Fruit fly (Drosophila melanogaster) whole organism, embryonic: ENCODE results near the gene CG32413.

Experiments
- CG10431 ChIP-seq: fragments of 200-800 bp; sonication (Bioruptor generic); optimal IDR thresholded peaks from 3 replicates; lab custom pipeline; 2018; ENCODE audit warnings: missing biosample characterization, mild to moderate bottlenecking, missing genetic modification characterization
- CG11085 ChIP-seq: fragments of 200-800 bp; sonication (Bioruptor generic); IDR thresholded peaks from 2 replicates; pipeline ENCODE4 v1.3.6; 2022; ENCODE audit warnings: missing biosample characterization, missing genetic modification characterization
- CG11398 ChIP-seq: fragments of 200-800 bp; sonication (Bioruptor generic); optimal IDR thresholded peaks from 2 replicates; lab custom pipeline; 2016; ENCODE audit warnings: missing biosample characterization, missing genetic modification characterization
- CG12104 ChIP-seq: fragments of 200-800 bp; sonication (Bioruptor generic); optimal IDR thresholded peaks from 3 replicates; lab custom pipeline; 2016; ENCODE audit warnings: missing biosample characterization, missing genetic modification characterization
- CG12236 ChIP-seq: fragments of 200-800 bp; sonication (Bioruptor generic); optimal IDR thresholded peaks from 2 replicates; lab custom pipeline; 2016; ENCODE audit warnings: missing biosample characterization, missing genetic modification characterization
- CG12769 ChIP-seq: fragments of 200-800 bp; sonication (Bioruptor generic); optimal IDR thresholded peaks from 2 replicates; lab custom pipeline; 2019; ENCODE audit warnings: missing biosample characterization, mild to moderate bottlenecking, missing genetic modification characterization, moderate library complexity
- CG13894 ChIP-seq: fragments of 200-800 bp; sonication (Bioruptor generic); optimal IDR thresholded peaks from 3 replicates; lab custom pipeline; 2018; ENCODE audit warnings: missing biosample characterization, mild to moderate bottlenecking, missing genetic modification characterization, moderate library complexity
- CG1529 ChIP-seq: fragments of 200-800 bp; sonication (Bioruptor generic); optimal IDR thresholded peaks from 3 replicates; lab custom pipeline; 2018; ENCODE audit warnings: missing biosample characterization, missing genetic modification characterization
- CG1603 ChIP-seq: fragments of 200-800 bp; sonication (Bioruptor generic); optimal IDR thresholded peaks from 2 replicates; lab custom pipeline; 2019; ENCODE audit warnings: missing biosample characterization, mild to moderate bottlenecking, missing genetic modification characterization, moderate library complexity
- CG3163 ChIP-seq: fragments of 200-800 bp; sonication (Bioruptor generic); optimal IDR thresholded peaks from 3 replicates; lab custom pipeline; 2016; ENCODE audit warnings: missing biosample characterization, missing genetic modification characterization
- CG32772 ChIP-seq: fragments of 200-800 bp; sonication (Bioruptor generic); IDR thresholded peaks from 2 replicates; pipeline ENCODE4 v1.3.6; 2022; ENCODE audit warnings: missing biosample characterization, missing genetic modification characterization
- CG3838 ChIP-seq: fragments of 200-800 bp; sonication (Bioruptor generic); optimal IDR thresholded peaks from 3 replicates; lab custom pipeline; 2016; ENCODE audit warnings: missing biosample characterization, missing genetic modification characterization
- CG5245 ChIP-seq: fragments of 200-800 bp; sonication (Bioruptor generic); optimal IDR thresholded peaks from 3 replicates; lab custom pipeline; 2016; ENCODE audit warnings: missing biosample characterization, missing genetic modification characterization
- CG8388 ChIP-seq: fragments of 200-800 bp; sonication (Bioruptor generic); optimal IDR thresholded peaks from 2 replicates; lab custom pipeline; 2019; ENCODE audit warnings: missing biosample characterization, mild to moderate bottlenecking, missing genetic modification characterization, moderate library complexity
- CG8944 ChIP-seq: fragments of 200-800 bp; sonication (Bioruptor generic); optimal IDR thresholded peaks from 3 replicates; lab custom pipeline; 2016; ENCODE audit warnings: missing biosample characterization, missing genetic modification characterization
- CG9727 ChIP-seq: fragments of 200-800 bp; sonication (Bioruptor generic); optimal IDR thresholded peaks from 3 replicates; lab custom pipeline; 2017; ENCODE audit warnings: missing biosample characterization, mild to moderate bottlenecking, missing genetic modification characterization
- Dfd ChIP-seq, 2 experiments: fragments of >200 bp; optimal IDR thresholded peaks; 2 replicates each; lab custom pipeline; 2017; ENCODE audit warnings: missing biosample characterization in 2 of 2, missing genetic modification characterization in 2 of 2
- Doc2 ChIP-seq: fragments of 200-800 bp; sonication (Bioruptor generic); IDR thresholded peaks from 2 replicates; pipeline ENCODE4 v1.3.6; 2022; ENCODE audit warnings: missing biosample characterization, missing genetic modification characterization
- Drgx ChIP-seq: fragments of 200-800 bp; sonication (Bioruptor generic); IDR thresholded peaks from 2 replicates; pipeline ENCODE4 v1.3.6; 2022; ENCODE audit warnings: missing biosample characterization, missing genetic modification characterization
- Gsc ChIP-seq: fragments of 200-800 bp; sonication (Bioruptor generic); IDR thresholded peaks from 2 replicates; pipeline ENCODE4 v1.3.6; 2022; ENCODE audit warnings: missing biosample characterization, missing genetic modification characterization
- HHEX ChIP-seq: fragments of 200-800 bp; sonication (Bioruptor generic); optimal IDR thresholded peaks from 3 replicates; lab custom pipeline; 2017; ENCODE audit warnings: missing biosample characterization, mild to moderate bottlenecking, missing genetic modification characterization, missing genetic modification reagents
- Kr ChIP-seq: fragments of 200-800 bp; sonication (Bioruptor generic); optimal IDR thresholded peaks from 2 replicates; lab custom pipeline; 2017; ENCODE audit warnings: missing biosample characterization, mild to moderate bottlenecking, missing genetic modification characterization
- Nf-YC ChIP-seq: fragments of 200-800 bp; optimal IDR thresholded peaks from 3 replicates; lab custom pipeline; 2019; ENCODE audit warnings: missing biosample characterization, mild to moderate bottlenecking, missing genetic modification characterization, moderate library complexity
- Sox100B ChIP-seq: fragments of 200-800 bp; sonication (Bioruptor generic); optimal IDR thresholded peaks from 3 replicates; lab custom pipeline; 2018; ENCODE audit warnings: missing biosample characterization, mild to moderate bottlenecking, missing genetic modification characterization
- Sox102F ChIP-seq: fragments of 200-800 bp; sonication (Bioruptor generic); optimal IDR thresholded peaks from 2 replicates; lab custom pipeline; 2018; ENCODE audit warnings: missing biosample characterization, mild to moderate bottlenecking, missing genetic modification characterization, moderate library complexity
- Xbp1 ChIP-seq: fragments of 200-800 bp; sonication (Bioruptor generic); optimal IDR thresholded peaks from 3 replicates; lab custom pipeline; 2016; ENCODE audit warnings: missing biosample characterization, mild to moderate bottlenecking, missing genetic modification characterization
- ac ChIP-seq: fragments of 200-800 bp; sonication (Bioruptor generic); optimal IDR thresholded peaks from 3 replicates; lab custom pipeline; 2017; ENCODE audit warnings: missing biosample characterization, mild to moderate bottlenecking, missing genetic modification characterization
- amos ChIP-seq: fragments of 200-800 bp; sonication (Bioruptor generic); IDR thresholded peaks from 2 replicates; pipeline ENCODE4 v1.3.6; 2022; ENCODE audit warnings: missing biosample characterization, missing genetic modification characterization; ENCODE audit not compliant: partially characterized antibody
- az2 ChIP-seq: fragments of 200-800 bp; sonication (Bioruptor generic); optimal IDR thresholded peaks from 3 replicates; lab custom pipeline; 2016; ENCODE audit warnings: missing biosample characterization, missing genetic modification characterization
- bsh ChIP-seq, 2 experiments: fragments of 200-800 bp; sonication (Bioruptor generic); optimal IDR thresholded peaks; 2 replicates each; lab custom pipeline; 2017 to 2018; ENCODE audit warnings: mild to moderate bottlenecking in 2 of 2, missing biosample characterization in 2 of 2, missing genetic modification characterization in 2 of 2, moderate library complexity in 1 of 2
- crol ChIP-seq: fragments of 200-800 bp; sonication (Bioruptor generic); IDR thresholded peaks from 2 replicates; pipeline ENCODE4 v1.3.6; 2022; ENCODE audit warnings: missing biosample characterization, missing genetic modification characterization
- disco-r ChIP-seq: fragments of 200-800 bp; sonication (Bioruptor generic); optimal IDR thresholded peaks from 2 replicates; lab custom pipeline; 2016; ENCODE audit warnings: missing biosample characterization, missing genetic modification characterization
- dmrt99B ChIP-seq: fragments of 200-800 bp; sonication (Bioruptor generic); optimal IDR thresholded peaks from 2 replicates; lab custom pipeline; 2018; ENCODE audit warnings: missing biosample characterization, mild to moderate bottlenecking, missing genetic modification characterization, moderate library complexity
- dpn ChIP-seq, 2 experiments: fragments of 200-800 bp; sonication (Bioruptor generic); optimal IDR thresholded peaks; 3 replicates each; lab custom pipeline; 2016; ENCODE audit warnings: missing biosample characterization in 2 of 2, missing genetic modification characterization in 2 of 2
- ftz-f1 ChIP-seq: fragments of 200-800 bp; sonication (Bioruptor generic); optimal IDR thresholded peaks from 2 replicates; lab custom pipeline; 2016; ENCODE audit warnings: missing biosample characterization, missing genetic modification characterization
- knrl ChIP-seq: fragments of 200-800 bp; sonication (Bioruptor generic); IDR thresholded peaks from 3 replicates; pipeline ENCODE4 v1.3.6; 2022; ENCODE audit warnings: missing biosample characterization, missing genetic modification characterization; ENCODE audit not compliant: partially characterized antibody
- lmd ChIP-seq: fragments of 200-800 bp; sonication (Bioruptor generic); IDR thresholded peaks from 2 replicates; pipeline ENCODE4 v1.3.6; 2022; ENCODE audit warnings: missing biosample characterization, missing genetic modification characterization
- odd ChIP-seq: fragments of 200-800 bp; sonication (Bioruptor generic); optimal IDR thresholded peaks from 2 replicates; lab custom pipeline; 2017; ENCODE audit warnings: missing biosample characterization, mild to moderate bottlenecking, missing genetic modification characterization
- p53 ChIP-seq: fragments of 200-800 bp; sonication (Bioruptor generic); optimal IDR thresholded peaks from 2 replicates; lab custom pipeline; 2016; ENCODE audit warnings: missing biosample characterization, missing genetic modification characterization
- pho ChIP-seq: fragments of 200-800 bp; sonication (Bioruptor generic); optimal IDR thresholded peaks from 2 replicates; lab custom pipeline; 2016; ENCODE audit warnings: missing biosample characterization, missing genetic modification characterization
- pros ChIP-seq: fragments of 200-800 bp; sonication (Bioruptor generic); optimal IDR thresholded peaks from 3 replicates; lab custom pipeline; 2019; ENCODE audit warnings: missing biosample characterization, mild to moderate bottlenecking, missing genetic modification characterization, moderate library complexity
- pzg ChIP-seq: fragments of 200-800 bp; sonication (Bioruptor generic); optimal IDR thresholded peaks from 3 replicates; lab custom pipeline; 2018; ENCODE audit warnings: missing biosample characterization, mild to moderate bottlenecking, missing genetic modification characterization, moderate library complexity
- row ChIP-seq: fragments of 200-800 bp; sonication (Bioruptor generic); IDR thresholded peaks from 3 replicates; pipeline ENCODE4 v1.3.6; 2022; ENCODE audit warnings: missing biosample characterization, missing genetic modification characterization
- run ChIP-seq: fragments of 200-800 bp; sonication (Bioruptor generic); optimal IDR thresholded peaks from 3 replicates; lab custom pipeline; 2018; ENCODE audit warnings: missing biosample characterization, mild to moderate bottlenecking, missing genetic modification characterization
- seq ChIP-seq: fragments of 200-800 bp; sonication (Bioruptor generic); IDR thresholded peaks from 2 replicates; pipeline ENCODE4 v1.3.6; 2022; ENCODE audit warnings: missing biosample characterization, missing genetic modification characterization
- stwl ChIP-seq: fragments of 200-800 bp; sonication (Bioruptor generic); optimal IDR thresholded peaks from 3 replicates; lab custom pipeline; 2018; ENCODE audit warnings: missing biosample characterization, mild to moderate bottlenecking, missing genetic modification characterization, moderate library complexity
- tio ChIP-seq: fragments of 200-800 bp; sonication (Bioruptor generic); optimal IDR thresholded peaks from 2 replicates; lab custom pipeline; 2017; ENCODE audit warnings: missing biosample characterization, missing genetic modification characterization, inconsistent platforms
- vfl ChIP-seq: fragments of 200-800 bp; sonication (Bioruptor generic); optimal IDR thresholded peaks from 2 replicates; lab custom pipeline; 2016; ENCODE audit warnings: missing biosample characterization, missing genetic modification characterization
- yki ChIP-seq: fragments of >200 bp; optimal IDR thresholded peaks from 3 replicates; lab custom pipeline; 2018
- zen2 ChIP-seq: fragments of 200-800 bp; sonication (Bioruptor generic); IDR thresholded peaks from 3 replicates; pipeline ENCODE4 v1.3.6; 2022; ENCODE audit warnings: missing biosample characterization, missing genetic modification characterization; ENCODE audit not compliant: partially characterized antibody
- zfh1 ChIP-seq: fragments of 200-800 bp; sonication (Bioruptor generic); IDR thresholded peaks from 3 replicates; pipeline ENCODE4 v1.3.6; 2022; ENCODE audit warnings: missing biosample characterization, missing genetic modification characterization

CG32413 gene

dm6 chr3L:5922005-5922685 lies 18.3 kb upstream of the CG32413 start, which contains the start of gene CG32407 (continued):
- TF ChIP-seq CG11398 (GFP tag; lab: Kevin White, UChicago) = no peak
- no peak for TF ChIP-seq CG3163 (GFP tag; lab: Kevin White, UChicago)
- peak; percentile 11 for TF ChIP-seq CG1603 (tag; lab: Kevin White, UChicago)
- TF ChIP-seq HHEX (GFP tag; lab: Kevin White, UChicago) = peak; percentile 23
- TF ChIP-seq CG9727 (GFP tag; lab: Kevin White, UChicago) = no peak
- no peak for TF ChIP-seq CG5245 (GFP tag; lab: Kevin White, UChicago)
- TF ChIP-seq stwl (tag; lab: Kevin White, UChicago) = no peak
- TF ChIP-seq CG8944 (GFP tag; lab: Kevin White, UChicago) = no peak
- TF ChIP-seq Sox102F (GFP tag; lab: Kevin White, UChicago) = no peak
- no peak for TF ChIP-seq dmrt99B (tag; lab: Kevin White, UChicago)
- TF ChIP-seq CG8388 (GFP tag; lab: Kevin White, UChicago) = no peak
- TF ChIP-seq p53 (GFP tag; lab: Kevin White, UChicago) = no peak
- TF ChIP-seq CG11085 (GFP tag; lab: Robert Waterston, UW) = no peak
- no peak for TF ChIP-seq lmd
- TF ChIP-seq CG3838 (GFP tag; lab: Kevin White, UChicago) = no peak
- peak; percentile 65 for TF ChIP-seq pros
- TF ChIP-seq CG10431 (GFP tag; lab: Kevin White, UChicago) = no peak
- no peak for TF ChIP-seq CG12236 (GFP tag; lab: Kevin White, UChicago)
- TF ChIP-seq pzg = no peak
- TF ChIP-seq az2 = no peak
- TF ChIP-seq CG32772 (GFP tag; lab: Robert Waterston, UW) = no peak
- no peak for TF ChIP-seq Dfd (GFP tag; optimal IDR thresholded peaks at IDR 0.05; lab: Kevin White, UChicago)
- TF ChIP-seq CG12769 (tag; lab: Kevin White, UChicago) = peak; percentile 45
- no peak for TF ChIP-seq odd (GFP tag; lab: Kevin White, UChicago)
- no peak for TF ChIP-seq Kr (GFP tag; lab: Kevin White, UChicago)
- TF ChIP-seq Sox100B (GFP tag; lab: Kevin White, UChicago) = peak; percentile 4
- no peak for TF ChIP-seq CG13894 (tag; lab: Kevin White, UChicago)
- TF ChIP-seq zfh1 (GFP tag; lab: Robert Waterston, UW) = no peak
- no peak for TF ChIP-seq CG12104 (GFP tag; lab: Kevin White, UChicago)
- TF ChIP-seq dpn (GFP tag; optimal IDR thresholded peaks at IDR 0.05; lab: Kevin White, UChicago) = no peak
- TF ChIP-seq vfl (GFP tag; lab: Kevin White, UChicago) = no peak
- TF ChIP-seq pho (GFP tag; lab: Kevin White, UChicago) = no peak
- TF ChIP-seq ac (GFP tag; lab: Kevin White, UChicago) = no peak
- TF ChIP-seq Drgx = no peak
- no peak for TF ChIP-seq disco-r (GFP tag; lab: Kevin White, UChicago)
- no peak for TF ChIP-seq CG1529 (GFP tag; lab: Kevin White, UChicago)
- no peak for TF ChIP-seq zen2
- TF ChIP-seq Doc2 (GFP tag; lab: Robert Waterston, UW) = no peak
- no peak for TF ChIP-seq ftz-f1 (GFP tag; lab: Kevin White, UChicago)
- TF ChIP-seq amos (GFP tag; lab: Robert Waterston, UW) = no peak
- no peak for TF ChIP-seq bsh (GFP tag; optimal IDR thresholded peaks at IDR 0.05; lab: Kevin White, UChicago)
- no peak for TF ChIP-seq seq (GFP tag; lab: Robert Waterston, UW)
- no peak for TF ChIP-seq knrl (GFP tag; lab: Robert Waterston, UW)
- TF ChIP-seq Gsc (GFP tag; lab: Robert Waterston, UW) = no peak
- peak; percentile 96 for TF ChIP-seq crol (GFP tag; lab: Robert Waterston, UW)
- peak; percentile 58 for TF ChIP-seq run (tag; lab: Kevin White, UChicago)
- TF ChIP-seq yki = no peak
- TF ChIP-seq tio (GFP tag; lab: Kevin White, UChicago) = no peak
- no peak for TF ChIP-seq Xbp1 (GFP tag; lab: Kevin White, UChicago)
- TF ChIP-seq row (GFP tag; lab: Robert Waterston, UW) = peak; percentile 23; the same call in 1 of the 3 replicates
- no peak for TF ChIP-seq Nf-YC
